Fruit fly (Drosophila melanogaster) whole organism, embryonic: ENCODE results near the gene udt.

Experiments
- Adf1 ChIP-seq: fragments of 200-800 bp; sonication (Bioruptor generic); IDR thresholded peaks from 2 replicates; pipeline ENCODE4 v1.3.6; 2022; ENCODE audit warnings: missing biosample characterization, missing genetic modification characterization
- Atf3 ChIP-seq: fragments of 200-800 bp; sonication (Bioruptor generic); optimal IDR thresholded peaks from 3 replicates; lab custom pipeline; 2016; ENCODE audit warnings: missing biosample characterization, missing genetic modification characterization
- Bgb ChIP-seq: fragments of 200-800 bp; sonication (Bioruptor generic); IDR thresholded peaks from 2 replicates; pipeline ENCODE4 v1.3.6; 2022; ENCODE audit warnings: missing biosample characterization, missing genetic modification characterization; ENCODE audit not compliant: partially characterized antibody
- CG10147 ChIP-seq: fragments of 200-800 bp; sonication (Bioruptor generic); optimal IDR thresholded peaks from 2 replicates; lab custom pipeline; 2019; ENCODE audit warnings: missing biosample characterization, mild to moderate bottlenecking, missing genetic modification characterization, moderate library complexity
- CG10209 ChIP-seq: fragments of 200-800 bp; sonication (Bioruptor generic); optimal IDR thresholded peaks from 3 replicates; lab custom pipeline; 2017; ENCODE audit warnings: missing biosample characterization, mild to moderate bottlenecking, missing genetic modification characterization, missing genetic modification reagents
- CG10543 ChIP-seq: fragments of 200-800 bp; sonication (Bioruptor generic); optimal IDR thresholded peaks from 3 replicates; lab custom pipeline; 2017; ENCODE audit warnings: missing biosample characterization, mild to moderate bottlenecking, missing genetic modification characterization, moderate library complexity
- CG11695 ChIP-seq: fragments of 200-800 bp; sonication (Bioruptor generic); IDR thresholded peaks from 3 replicates; pipeline ENCODE4 v1.3.6; 2022; ENCODE audit warnings: missing biosample characterization, missing genetic modification characterization
- CG11696 ChIP-seq: fragments of 200-800 bp; sonication (Bioruptor generic); IDR thresholded peaks from 2 replicates; pipeline ENCODE4 v1.3.6; 2022; ENCODE audit warnings: missing biosample characterization, missing genetic modification characterization
- CG12155 ChIP-seq: fragments of 200-800 bp; sonication (Bioruptor generic); optimal IDR thresholded peaks from 3 replicates; lab custom pipeline; 2016; ENCODE audit warnings: missing biosample characterization, missing genetic modification characterization
- CG14667 ChIP-seq: fragments of 200-800 bp; sonication (Bioruptor generic); IDR thresholded peaks from 2 replicates; pipeline ENCODE4 v1.3.6; 2022; ENCODE audit warnings: missing biosample characterization, missing genetic modification characterization
- CG15073 ChIP-seq: fragments of 200-800 bp; sonication (Bioruptor generic); optimal IDR thresholded peaks from 2 replicates; lab custom pipeline; 2016; ENCODE audit warnings: missing biosample characterization, missing genetic modification characterization
- CG15479 ChIP-seq: fragments of 200-800 bp; sonication (Bioruptor generic); optimal IDR thresholded peaks from 3 replicates; lab custom pipeline; 2019; ENCODE audit warnings: missing biosample characterization, mild to moderate bottlenecking, missing genetic modification characterization, moderate library complexity
- CG15514 ChIP-seq: fragments of 200-800 bp; sonication (Bioruptor generic); optimal IDR thresholded peaks from 3 replicates; lab custom pipeline; 2017; ENCODE audit warnings: missing biosample characterization, missing genetic modification characterization, mild to moderate bottlenecking, moderate library complexity, missing genetic modification reagents
- CG17186 ChIP-seq: fragments of 200-800 bp; sonication (Bioruptor generic); optimal IDR thresholded peaks from 3 replicates; lab custom pipeline; 2017; ENCODE audit warnings: missing biosample characterization, missing genetic modification reagents, missing genetic modification characterization
- CG17568 ChIP-seq: fragments of 200-800 bp; sonication (Bioruptor generic); optimal IDR thresholded peaks from 2 replicates; lab custom pipeline; 2018; ENCODE audit warnings: missing biosample characterization, mild to moderate bottlenecking, missing genetic modification characterization, moderate library complexity
- CG17802 ChIP-seq: fragments of 200-800 bp; sonication (Bioruptor generic); optimal IDR thresholded peaks from 2 replicates; lab custom pipeline; 2018; ENCODE audit warnings: missing biosample characterization, mild to moderate bottlenecking, missing genetic modification characterization, moderate library complexity
- CG2199 ChIP-seq: fragments of 200-800 bp; sonication (Bioruptor generic); IDR thresholded peaks from 3 replicates; pipeline ENCODE4 v1.3.6; 2022; ENCODE audit warnings: missing biosample characterization, missing genetic modification characterization
- CG30403 ChIP-seq: fragments of 200-800 bp; sonication (Bioruptor generic); optimal IDR thresholded peaks from 3 replicates; lab custom pipeline; 2016; ENCODE audit warnings: missing biosample characterization, missing genetic modification characterization
- CG31388 ChIP-seq: fragments of 200-800 bp; sonication (Bioruptor generic); optimal IDR thresholded peaks from 2 replicates; lab custom pipeline; 2016; ENCODE audit warnings: missing biosample characterization, missing genetic modification characterization
- CG6683 ChIP-seq: fragments of 200-800 bp; sonication (Bioruptor generic); optimal IDR thresholded peaks from 2 replicates; lab custom pipeline; 2017; ENCODE audit warnings: missing biosample characterization, mild to moderate bottlenecking, missing genetic modification characterization, missing genetic modification reagents
- CG8765 ChIP-seq: fragments of 200-800 bp; sonication (Bioruptor generic); IDR thresholded peaks from 2 replicates; pipeline ENCODE4 v1.3.6; 2022; ENCODE audit warnings: missing biosample characterization, missing genetic modification characterization
- CG8924 ChIP-seq: fragments of 200-800 bp; optimal IDR thresholded peaks from 3 replicates; lab custom pipeline; 2019; ENCODE audit warnings: missing biosample characterization, mild to moderate bottlenecking, missing genetic modification characterization, moderate library complexity
- CHES-1-like ChIP-seq: fragments of 200-800 bp; sonication (Bioruptor generic); optimal IDR thresholded peaks from 2 replicates; lab custom pipeline; 2016; ENCODE audit warnings: missing biosample characterization, missing genetic modification characterization
- E2f2 ChIP-seq: fragments of 200-800 bp; sonication (Bioruptor generic); IDR thresholded peaks from 2 replicates; pipeline ENCODE4 v1.3.6; 2022; ENCODE audit warnings: missing biosample characterization, missing genetic modification characterization
- HLH3B ChIP-seq: fragments of 200-800 bp; sonication (Bioruptor generic); IDR thresholded peaks from 2 replicates; pipeline ENCODE4 v1.3.6; 2022; ENCODE audit warnings: missing biosample characterization, missing genetic modification characterization
- HLH54F ChIP-seq: fragments of 200-800 bp; sonication (Bioruptor generic); optimal IDR thresholded peaks from 3 replicates; lab custom pipeline; 2016; ENCODE audit warnings: missing biosample characterization, missing genetic modification characterization
- Mad ChIP-seq: fragments of 200-800 bp; sonication (Bioruptor generic); optimal IDR thresholded peaks from 2 replicates; lab custom pipeline; 2016; ENCODE audit warnings: missing biosample characterization, missing genetic modification characterization
- NC2α ChIP-seq: fragments of 200-800 bp; sonication (Bioruptor generic); optimal IDR thresholded peaks from 2 replicates; lab custom pipeline; 2016; ENCODE audit warnings: missing biosample characterization, missing genetic modification characterization
- NC2β ChIP-seq: fragments of 200-800 bp; sonication (Bioruptor generic); optimal IDR thresholded peaks from 2 replicates; lab custom pipeline; 2016; ENCODE audit warnings: missing biosample characterization, missing genetic modification characterization
- Neu2 ChIP-seq: fragments of 200-800 bp; sonication (Bioruptor generic); optimal IDR thresholded peaks from 3 replicates; lab custom pipeline; 2016; ENCODE audit warnings: missing biosample characterization, missing genetic modification characterization, borderline replicate concordance
- NfI ChIP-seq: fragments of 200-800 bp; sonication (Bioruptor generic); optimal IDR thresholded peaks from 3 replicates; lab custom pipeline; 2018; ENCODE audit warnings: missing biosample characterization, mild to moderate bottlenecking, missing genetic modification characterization, moderate library complexity
- Optix ChIP-seq: fragments of 200-800 bp; sonication (Bioruptor generic); IDR thresholded peaks from 3 replicates; pipeline ENCODE4 v1.3.6; 2022; ENCODE audit warnings: missing biosample characterization, missing genetic modification characterization
- Side ChIP-seq: fragments of 200-800 bp; sonication (Bioruptor generic); optimal IDR thresholded peaks from 2 replicates; lab custom pipeline; 2016; ENCODE audit warnings: missing biosample characterization, missing genetic modification characterization
- Trl ChIP-seq, 3 experiments: fragments of >200 bp in 2 of 3; fragments of 200-800 bp in 1 of 3; sonication (Bioruptor generic) in 1 of 3; optimal IDR thresholded peaks; 2 replicates in 1 of 3; 3 replicates in 2 of 3; lab custom pipeline; 2016 to 2017; ENCODE audit warnings: missing biosample characterization in 1 of 3, missing genetic modification characterization in 1 of 3
- amos ChIP-seq: fragments of 200-800 bp; sonication (Bioruptor generic); IDR thresholded peaks from 2 replicates; pipeline ENCODE4 v1.3.6; 2022; ENCODE audit warnings: missing biosample characterization, missing genetic modification characterization; ENCODE audit not compliant: partially characterized antibody
- br ChIP-seq: fragments of >200 bp; optimal IDR thresholded peaks from 2 replicates; lab custom pipeline; 2017
- chm ChIP-seq: fragments of 200-800 bp; sonication (Bioruptor generic); IDR thresholded peaks from 2 replicates; pipeline ENCODE4 v1.3.6; 2022; ENCODE audit warnings: missing biosample characterization, missing genetic modification characterization
- corto ChIP-seq: fragments of 200-800 bp; sonication (Bioruptor generic); optimal IDR thresholded peaks from 2 replicates; lab custom pipeline; 2016; ENCODE audit warnings: missing biosample characterization, mild to moderate bottlenecking, missing genetic modification characterization, moderate library complexity
- exex ChIP-seq: fragments of 200-800 bp; sonication (Bioruptor generic); optimal IDR thresholded peaks from 4 replicates; lab custom pipeline; 2018; ENCODE audit warnings: missing biosample characterization, mild to moderate bottlenecking, missing genetic modification characterization, moderate library complexity
- gsb-n ChIP-seq: fragments of 200-800 bp; sonication (Bioruptor generic); optimal IDR thresholded peaks from 3 replicates; lab custom pipeline; 2018; ENCODE audit warnings: missing biosample characterization, mild to moderate bottlenecking, missing genetic modification characterization
- hb ChIP-seq: fragments of 200-800 bp; sonication (Bioruptor generic); IDR thresholded peaks from 3 replicates; pipeline ENCODE4 v1.3.6; 2022; ENCODE audit warnings: missing biosample characterization, missing genetic modification characterization; ENCODE audit not compliant: partially characterized antibody
- hkb ChIP-seq, 2 experiments: fragments of 200-800 bp in 1 of 2; fragments of >200 bp in 1 of 2; sonication (Bioruptor generic) in 1 of 2; IDR thresholded peaks in 1 of 2; optimal IDR thresholded peaks in 1 of 2; 2 replicates each; pipeline versions ENCODE4 v1.3.6 to Lab custom; 2017 to 2022; ENCODE audit warnings: missing biosample characterization in 1 of 2, missing genetic modification characterization in 1 of 2
- lab ChIP-seq: fragments of 200-800 bp; sonication (Bioruptor generic); optimal IDR thresholded peaks from 3 replicates; lab custom pipeline; 2017; ENCODE audit warnings: missing biosample characterization, missing genetic modification characterization, mild to moderate bottlenecking, moderate library complexity, missing genetic modification reagents
- lilli ChIP-seq: fragments of 200-800 bp; sonication (Bioruptor generic); optimal IDR thresholded peaks from 3 replicates; lab custom pipeline; 2016; ENCODE audit warnings: missing biosample characterization, missing genetic modification characterization
- mirr ChIP-seq: fragments of 200-800 bp; sonication (Bioruptor generic); optimal IDR thresholded peaks from 3 replicates; lab custom pipeline; 2018; ENCODE audit warnings: missing biosample characterization, mild to moderate bottlenecking, missing genetic modification characterization
- nau ChIP-seq: fragments of 200-800 bp; sonication (Bioruptor generic); optimal IDR thresholded peaks from 3 replicates; lab custom pipeline; 2017; ENCODE audit warnings: missing biosample characterization, mild to moderate bottlenecking, missing genetic modification characterization, missing genetic modification reagents
- nom ChIP-seq: fragments of 200-800 bp; sonication (Bioruptor generic); optimal IDR thresholded peaks from 2 replicates; lab custom pipeline; 2017; ENCODE audit warnings: missing biosample characterization, missing genetic modification characterization, mild to moderate bottlenecking, moderate library complexity, missing genetic modification reagents
- sens ChIP-seq: fragments of 200-800 bp; sonication (Bioruptor generic); peaks from one replicate; lab custom pipeline; 2016; ENCODE audit warnings: missing biosample characterization, missing genetic modification characterization
- z ChIP-seq: fragments of 200-800 bp; sonication (Bioruptor generic); IDR thresholded peaks from 3 replicates; pipeline ENCODE4 v1.3.6; 2022; ENCODE audit warnings: missing biosample characterization, missing genetic modification characterization

The udt gene

dm6 chr3R:23728086-23728485 is 35.0 kb downstream of the udt start (continued):
- TF ChIP-seq lab (peak; percentile 29), sens (peak; percentile 41), CG15479 (no peak), HLH3B (GFP tag; lab: Robert Waterston, UW) (no peak), z (GFP tag; lab: Robert Waterston, UW) (no peak), CG15073 (GFP tag; lab: Kevin White, UChicago) (no peak), CG30403 (GFP tag; lab: Kevin White, UChicago) (no peak), br (lab: Kevin White, UChicago) (no peak), Trl (optimal IDR thresholded peaks at IDR 0.05; lab: Kevin White, UChicago) (peak in 1 of 2 experiments; percentile 31), Trl (GFP tag; optimal IDR thresholded peaks at IDR 0.05; lab: Kevin White, UChicago) (no peak), CG10543 (peak; percentile 0), Neu2 (GFP tag; lab: Kevin White, UChicago) (no peak), CG17568 (GFP tag; lab: Kevin White, UChicago) (no peak), nom (GFP tag; lab: Kevin White, UChicago) (peak; percentile 88), Optix (GFP tag; lab: Robert Waterston, UW) (no peak), gsb-n (no peak), Mad (GFP tag; lab: Kevin White, UChicago) (no peak), mirr (GFP tag; lab: Kevin White, UChicago) (no peak), NC2β (GFP tag; lab: Kevin White, UChicago) (no peak), nau (GFP tag; lab: Kevin White, UChicago) (no peak), corto (GFP tag; lab: Kevin White, UChicago) (no peak), NfI (no peak), CG8924 (no peak), E2f2 (GFP tag; lab: Robert Waterston, UW) (no peak), Atf3 (GFP tag; lab: Kevin White, UChicago) (no peak), NC2α (GFP tag; lab: Kevin White, UChicago) (no peak), CG6683 (GFP tag; lab: Kevin White, UChicago) (no peak), CHES-1-like (GFP tag; lab: Kevin White, UChicago) (no peak), Adf1 (GFP tag; lab: Robert Waterston, UW) (0 out of 2 replicates have a peak, but pooled peaks have one; percentile 19), chm (GFP tag; lab: Robert Waterston, UW) (no peak), Bgb (GFP tag; lab: Robert Waterston, UW) (no peak), CG2199 (no peak), CG14667 (GFP tag; lab: Robert Waterston, UW) (no peak)
- TF ChIP-seq, all 482 proteins: peak for 15

- peak; percentile 96 for TF ChIP-seq exex (tag; lab: Kevin White, UChicago)
- no peak for TF ChIP-seq CG8765 (GFP tag; lab: Robert Waterston, UW)
- no peak for TF ChIP-seq hkb (optimal IDR thresholded peaks at IDR 0.05; lab: Kevin White, UChicago)
- TF ChIP-seq hkb (GFP tag; IDR thresholded peaks at IDR 0.05; lab: Robert Waterston, UW), result no peak
- no peak for TF ChIP-seq hb (GFP tag; lab: Robert Waterston, UW)
- TF ChIP-seq, all 482 proteins: peak for 1
Observed at dm6 chr3R:23727657-23728056, 35.4 kb downstream of the udt start.

- TF ChIP-seq CG12155 (GFP tag; lab: Kevin White, UChicago) (peak; percentile 84), HLH54F (peak; percentile 73), CG17186 (GFP tag; lab: Kevin White, UChicago) (no peak), CG10147 (GFP tag; lab: Kevin White, UChicago) (peak; percentile 86), CG17802 (tag; lab: Kevin White, UChicago) (peak; percentile 5), CG11695 (GFP tag; lab: Robert Waterston, UW) (peak; percentile 86), Side (GFP tag; lab: Kevin White, UChicago) (peak; percentile 73), amos (no peak), lilli (GFP tag; lab: Kevin White, UChicago) (peak; percentile 93), CG31388 (GFP tag; lab: Kevin White, UChicago) (no peak), CG11696 (GFP tag; lab: Robert Waterston, UW) (peak; percentile 59), CG10209 (GFP tag; lab: Kevin White, UChicago) (peak; percentile 75), Optix (GFP tag; lab: Robert Waterston, UW) (no peak), CG15514 (GFP tag; lab: Kevin White, UChicago) (peak; percentile 81)
Observed at dm6 chr3R:23726740-23727139, 36.3 kb downstream of the udt start.
